Worm (Caenorhabditis elegans) whole organism, young adult: ENCODE data around the gene nspb-11.

ENCODE experiments used
- B0336.3 ChIP-seq: fragments of 200-800 bp; sonication (Bioruptor generic); IDR thresholded peaks from 2 replicates; pipeline ENCODE4 v1.3.6; 2022; ENCODE audit warnings: missing genetic modification characterization, missing compliant biosample characterization
- C17E4.6 ChIP-seq: fragments of 200-800 bp; sonication (Bioruptor generic); IDR thresholded peaks from 2 replicates; pipeline ENCODE4 v1.3.6; 2022; ENCODE audit warnings: missing genetic modification reagents, missing genetic modification characterization, missing compliant biosample characterization
- F33H1.4 ChIP-seq: fragments of 200-800 bp; sonication (Bioruptor generic); IDR thresholded peaks from 2 replicates; pipeline ENCODE4 v1.3.6; 2022; ENCODE audit warnings: missing genetic modification reagents, missing genetic modification characterization, missing compliant biosample characterization
- F49E8.2 ChIP-seq: sonication (generic microtip); optimal IDR thresholded peaks from 3 replicates; lab custom pipeline; 2017; ENCODE audit warnings: missing genetic modification characterization, mild to moderate bottlenecking, missing compliant biosample characterization, antibody characterized with exemption, moderate library complexity; ENCODE audit not compliant: insufficient read depth
- F57C9.4 ChIP-seq: sonication (generic microtip); optimal IDR thresholded peaks from 2 replicates; lab custom pipeline; 2017; ENCODE audit warnings: mild to moderate bottlenecking, missing genetic modification characterization, missing compliant biosample characterization
- K12H6.12 ChIP-seq: fragments of 200-800 bp; sonication (Bioruptor generic); optimal IDR thresholded peaks from 2 replicates; lab custom pipeline; 2018; ENCODE audit warnings: mild to moderate bottlenecking, missing genetic modification characterization, missing compliant biosample characterization
- Y56A3A.18 ChIP-seq: fragments of 200-800 bp; sonication (Bioruptor generic); IDR thresholded peaks from 2 replicates; pipeline ENCODE4 v1.3.6; 2022; ENCODE audit warnings: missing genetic modification reagents, missing genetic modification characterization, missing compliant biosample characterization
- Y95B8A.8 ChIP-seq: fragments of 200-800 bp; sonication (Bioruptor generic); IDR thresholded peaks from 2 replicates; pipeline ENCODE4 v1.3.6; 2022; ENCODE audit warnings: missing genetic modification reagents, missing genetic modification characterization, missing compliant biosample characterization
- ZK185.1 ChIP-seq: sonication (generic microtip); optimal IDR thresholded peaks from 2 replicates; lab custom pipeline; 2016; ENCODE audit warnings: mild to moderate bottlenecking, missing genetic modification characterization, missing compliant biosample characterization; ENCODE audit not compliant: poor library complexity, severe bottlenecking
- akir-1 ChIP-seq: fragments of 200-800 bp; sonication (Bioruptor generic); optimal IDR thresholded peaks from 2 replicates; lab custom pipeline; 2018; ENCODE audit warnings: mild to moderate bottlenecking, missing genetic modification characterization, moderate library complexity, missing compliant biosample characterization
- ama-1 ChIP-seq, 3 experiments: fragments of 150-350 bp in 1 of 3; sonication (generic microtip) in 2 of 3; optimal IDR thresholded peaks; 2 replicates each; lab custom pipeline; 2014 to 2018; ENCODE audit warnings: missing biosample characterization in 2 of 3, missing genetic modification characterization in 2 of 3, missing genetic modification reagents in 2 of 3
- attf-3 ChIP-seq: fragments of 200-800 bp; sonication (Bioruptor generic); conservative IDR thresholded peaks from 2 replicates; pipeline ENCODE4 v1.3.6; 2022; ENCODE audit warnings: missing genetic modification reagents, missing genetic modification characterization, missing compliant biosample characterization
- bed-1 ChIP-seq: fragments of 200-800 bp; sonication (Bioruptor generic); IDR thresholded peaks from 2 replicates; pipeline ENCODE4 v1.3.6; 2022; ENCODE audit warnings: missing genetic modification reagents, missing genetic modification characterization, missing compliant biosample characterization
- bed-2 ChIP-seq: fragments of 200-800 bp; sonication (Bioruptor generic); IDR thresholded peaks from 2 replicates; pipeline ENCODE4 v1.3.6; 2022; ENCODE audit warnings: missing genetic modification reagents, missing genetic modification characterization, missing compliant biosample characterization
- ccch-3 ChIP-seq: fragments of 200-800 bp; sonication (Bioruptor generic); optimal IDR thresholded peaks from 2 replicates; lab custom pipeline; 2018; ENCODE audit warnings: mild to moderate bottlenecking, missing genetic modification characterization, missing compliant biosample characterization
- cebp-1 ChIP-seq, 2 experiments: fragments of 200-800 bp in 1 of 2; sonication (Bioruptor generic) in 1 of 2; sonication (generic microtip) in 1 of 2; IDR thresholded peaks in 1 of 2; optimal IDR thresholded peaks in 1 of 2; 2 replicates each; pipeline versions ENCODE4 v1.3.6 to Lab custom; 2017 to 2022; ENCODE audit warnings: missing compliant biosample characterization in 2 of 2, missing genetic modification characterization in 2 of 2, mild to moderate bottlenecking in 1 of 2, missing genetic modification reagents in 1 of 2, moderate library complexity in 1 of 2
- cebp-2 ChIP-seq: fragments of 200-800 bp; sonication (Bioruptor generic); IDR thresholded peaks from 2 replicates; pipeline ENCODE4 v1.3.6; 2022; ENCODE audit warnings: missing genetic modification characterization, missing compliant biosample characterization
- ceh-27 ChIP-seq: fragments of 200-800 bp; sonication (Bioruptor generic); optimal IDR thresholded peaks from 2 replicates; lab custom pipeline; 2018; ENCODE audit warnings: mild to moderate bottlenecking, missing genetic modification characterization, moderate library complexity, missing compliant biosample characterization
- ceh-40 ChIP-seq: fragments of 200-800 bp; sonication (Bioruptor generic); IDR thresholded peaks from 2 replicates; pipeline ENCODE4 v1.3.6; 2022; ENCODE audit warnings: missing genetic modification characterization, missing compliant biosample characterization
- dpl-1 ChIP-seq: fragments of 150-350 bp; optimal IDR thresholded peaks from 2 replicates; lab custom pipeline; 2014; ENCODE audit warnings: missing biosample characterization, missing genetic modification reagents, missing genetic modification characterization
- efl-1 ChIP-seq: fragments of 150-350 bp; optimal IDR thresholded peaks from 2 replicates; lab custom pipeline; 2014; ENCODE audit warnings: missing biosample characterization, missing genetic modification reagents, missing genetic modification characterization
- egl-18 ChIP-seq: fragments of 200-800 bp; sonication (Bioruptor generic); IDR thresholded peaks from 2 replicates; pipeline ENCODE4 v1.3.6; 2022; ENCODE audit warnings: missing genetic modification reagents, missing genetic modification characterization, missing compliant biosample characterization
- him-1 ChIP-seq: sonication (generic microtip); optimal IDR thresholded peaks from 2 replicates; lab custom pipeline; 2016; ENCODE audit warnings: missing genotype, missing genetic modification reagents, missing genetic modification characterization, missing compliant biosample characterization
- hmg-1.2 ChIP-seq: fragments of 200-800 bp; sonication (Bioruptor generic); IDR thresholded peaks from 2 replicates; pipeline ENCODE4 v1.3.6; 2022; ENCODE audit warnings: missing genetic modification reagents, missing genetic modification characterization, missing compliant biosample characterization
- hmg-20 ChIP-seq: fragments of 200-800 bp; sonication (Bioruptor generic); IDR thresholded peaks from 2 replicates; pipeline ENCODE4 v1.3.6; 2022; ENCODE audit warnings: missing genetic modification reagents, missing genetic modification characterization, missing compliant biosample characterization
- hsf-1 ChIP-seq: fragments of 200-800 bp; sonication (Bioruptor generic); IDR thresholded peaks from 2 replicates; pipeline ENCODE4 v1.3.6; 2022; ENCODE audit warnings: missing genetic modification reagents, missing genetic modification characterization, missing compliant biosample characterization
- lin-54 ChIP-seq: fragments of 200-800 bp; sonication (Bioruptor generic); optimal IDR thresholded peaks from 2 replicates; lab custom pipeline; 2018; ENCODE audit warnings: mild to moderate bottlenecking, missing genetic modification characterization, missing compliant biosample characterization
- lsy-27 ChIP-seq: sonication (generic microtip); optimal IDR thresholded peaks from 2 replicates; lab custom pipeline; 2017; ENCODE audit warnings: missing genetic modification characterization, mild to moderate bottlenecking, missing compliant biosample characterization, antibody characterized with exemption, missing genotype, borderline replicate concordance; ENCODE audit not compliant: insufficient read depth
- madf-6 ChIP-seq: fragments of 200-800 bp; sonication (Bioruptor generic); IDR thresholded peaks from 2 replicates; pipeline ENCODE4 v1.3.6; 2022; ENCODE audit warnings: missing genetic modification reagents, missing genetic modification characterization, missing compliant biosample characterization
- madf-8 ChIP-seq: fragments of 200-800 bp; sonication (Bioruptor generic); conservative IDR thresholded peaks from 2 replicates; pipeline ENCODE4 v1.3.6; 2022; ENCODE audit warnings: missing genetic modification reagents, missing genetic modification characterization, missing compliant biosample characterization
- mcd-1 ChIP-seq: fragments of 200-800 bp; sonication (Bioruptor generic); IDR thresholded peaks from 2 replicates; pipeline ENCODE4 v1.3.6; 2022; ENCODE audit warnings: missing genetic modification reagents, missing genetic modification characterization, missing compliant biosample characterization
- mxl-1 ChIP-seq: sonication (generic microtip); optimal IDR thresholded peaks from 2 replicates; lab custom pipeline; 2016; ENCODE audit warnings: missing genetic modification characterization, missing compliant biosample characterization
- nfya-1 ChIP-seq: sonication (generic microtip); optimal IDR thresholded peaks from 2 replicates; lab custom pipeline; 2017; ENCODE audit warnings: antibody characterized with exemption, missing compliant biosample characterization, missing genetic modification characterization, borderline replicate concordance; ENCODE audit not compliant: insufficient read depth
- nfya-2 ChIP-seq: fragments of 200-800 bp; sonication (Bioruptor generic); IDR thresholded peaks from 2 replicates; pipeline ENCODE4 v1.3.6; 2022; ENCODE audit warnings: missing genetic modification reagents, missing genetic modification characterization, missing compliant biosample characterization
- nhr-120 ChIP-seq: fragments of 200-800 bp; sonication (Bioruptor generic); IDR thresholded peaks from 2 replicates; pipeline ENCODE4 v1.3.6; 2022; ENCODE audit warnings: missing genetic modification characterization, missing compliant biosample characterization
- nhr-80 ChIP-seq: sonication (generic microtip); optimal IDR thresholded peaks from 2 replicates; lab custom pipeline; 2016; ENCODE audit warnings: missing genetic modification characterization, missing compliant biosample characterization
- rec-8 ChIP-seq, 2 experiments: sonication (generic microtip); optimal IDR thresholded peaks; 2 replicates each; lab custom pipeline; 2016; ENCODE audit warnings: mild to moderate bottlenecking in 2 of 2, missing genetic modification characterization in 2 of 2, missing genetic modification reagents in 2 of 2, missing genotype in 2 of 2, missing biosample characterization in 1 of 2, missing compliant biosample characterization in 1 of 2, moderate library complexity in 1 of 2
- repo-1 ChIP-seq: sonication (generic microtip); optimal IDR thresholded peaks from 2 replicates; lab custom pipeline; 2017; ENCODE audit warnings: mild to moderate bottlenecking, missing genetic modification characterization, missing compliant biosample characterization
- sdz-38 ChIP-seq: sonication (generic microtip); optimal IDR thresholded peaks from 2 replicates; lab custom pipeline; 2016; ENCODE audit warnings: missing genotype, missing genetic modification characterization, missing compliant biosample characterization
- snpc-1.3 ChIP-seq: sonication (generic microtip); optimal IDR thresholded peaks from 2 replicates; lab custom pipeline; 2017; ENCODE audit warnings: missing genetic modification characterization, mild to moderate bottlenecking, missing compliant biosample characterization, antibody characterized with exemption, moderate library complexity, missing genotype, missing genetic modification reagents; ENCODE audit not compliant: insufficient read depth
- snpc-3.4 ChIP-seq: sonication (generic microtip); optimal IDR thresholded peaks from 2 replicates; lab custom pipeline; 2017; ENCODE audit warnings: missing genetic modification characterization, mild to moderate bottlenecking, missing compliant biosample characterization, antibody characterized with exemption, moderate library complexity, missing genotype, missing genetic modification reagents
- tbx-9 ChIP-seq: sonication (generic microtip); optimal IDR thresholded peaks from 2 replicates; lab custom pipeline; 2016; ENCODE audit warnings: borderline replicate concordance, missing genetic modification characterization, inconsistent platforms, missing compliant biosample characterization
- zfh-2 ChIP-seq: fragments of 200-800 bp; sonication (Bioruptor generic); conservative IDR thresholded peaks from 2 replicates; pipeline ENCODE4 v1.3.6; 2022; ENCODE audit warnings: missing genetic modification reagents, missing genetic modification characterization, missing compliant biosample characterization
- zim-3 ChIP-seq: sonication (generic microtip); optimal IDR thresholded peaks from 2 replicates; lab custom pipeline; 2017; ENCODE audit warnings: mild to moderate bottlenecking, missing genetic modification characterization, moderate library complexity, missing compliant biosample characterization
- ztf-25 ChIP-seq: fragments of 200-800 bp; sonication (Bioruptor generic); IDR thresholded peaks from 2 replicates; pipeline ENCODE4 v1.3.6; 2022; ENCODE audit warnings: missing genetic modification reagents, missing genetic modification characterization, missing compliant biosample characterization
- ztf-26 ChIP-seq: sonication (generic microtip); optimal IDR thresholded peaks from 2 replicates; lab custom pipeline; 2017; ENCODE audit warnings: missing genetic modification characterization, missing compliant biosample characterization
- ztf-28 ChIP-seq: fragments of 200-800 bp; sonication (Bioruptor generic); IDR thresholded peaks from 2 replicates; pipeline ENCODE4 v1.3.6; 2022; ENCODE audit warnings: missing genetic modification reagents, missing genetic modification characterization, missing compliant biosample characterization

The nspb-11 gene

ce11 chrII:12923225-12923624 is 16.1 kb downstream of the nspb-11 start:
- TF ChIP-seq ceh-40 (GFP tag; lab: Robert Waterston, UW) (no peak), cebp-1 (GFP tag; IDR thresholded peaks at IDR 0.05; lab: Robert Waterston, UW) (no peak), cebp-1 (tag; optimal IDR thresholded peaks at IDR 0.05; lab: Kevin White, UChicago) (no peak), dpl-1 (GFP tag; lab: Kevin White, UChicago) (no peak), hmg-20 (GFP tag; lab: Robert Waterston, UW) (no peak), snpc-3.4 (tag; lab: Kevin White, UChicago) (peak; percentile 24), zim-3 (no peak), efl-1 (no peak), snpc-1.3 (tag; lab: Kevin White, UChicago) (no peak), B0336.3 (GFP tag; lab: Robert Waterston, UW) (no peak), zfh-2 (no peak), ceh-27 (GFP tag; lab: Kevin White, UChicago) (no peak), hmg-1.2 (GFP tag; lab: Robert Waterston, UW) (no peak), C17E4.6 (GFP tag; lab: Robert Waterston, UW) (no peak), ztf-28 (GFP tag; lab: Robert Waterston, UW) (no peak), mcd-1 (GFP tag; lab: Robert Waterston, UW) (no peak), lin-54 (GFP tag; lab: Kevin White, UChicago) (peak; percentile 30), ztf-25 (GFP tag; lab: Robert Waterston, UW) (0 out of 2 replicates have a peak, but pooled peaks have one; percentile 11), tbx-9 (tag; lab: Kevin White, UChicago) (no peak), nhr-80 (tag; lab: Kevin White, UChicago) (no peak), madf-6 (GFP tag; lab: Robert Waterston, UW) (peak; percentile 69), attf-3 (GFP tag; lab: Robert Waterston, UW) (no peak), rec-8 (tag; optimal IDR thresholded peaks at IDR 0.05; lab: Kevin White, UChicago) (peak in 1 of 2 experiments; percentile 45), ztf-26 (tag; lab: Kevin White, UChicago) (no peak), mxl-1 (no peak), cebp-2 (GFP tag; lab: Robert Waterston, UW) (0 out of 2 replicates have a peak, but pooled peaks have one; percentile 79), Y56A3A.18 (GFP tag; lab: Robert Waterston, UW) (no peak), ama-1 (optimal IDR thresholded peaks at IDR 0.05; lab: Kevin White, UChicago) (no peak), ama-1 (GFP tag; optimal IDR thresholded peaks at IDR 0.05; lab: Kevin White, UChicago) (peak in 1 of 2 experiments; percentile 91), F57C9.4 (tag; lab: Kevin White, UChicago) (no peak), madf-8 (no peak), F49E8.2 (tag; lab: Kevin White, UChicago) (peak; percentile 78), Y95B8A.8 (no peak), sdz-38 (no peak), ccch-3 (GFP tag; lab: Kevin White, UChicago) (no peak), lsy-27 (tag; lab: Kevin White, UChicago) (no peak), repo-1 (tag; lab: Kevin White, UChicago) (peak; percentile 47), K12H6.12 (tag; lab: Kevin White, UChicago) (no peak), him-1 (peak; percentile 46), bed-2 (no peak), F33H1.4 (GFP tag; lab: Robert Waterston, UW) (0 out of 2 replicates have a peak, but pooled peaks have one; percentile 29), ZK185.1 (no peak), nfya-1 (no peak), bed-1 (no peak), nhr-120 (no peak), hsf-1 (peak; percentile 69), egl-18 (GFP tag; lab: Robert Waterston, UW) (no peak), akir-1 (no peak), nfya-2 (GFP tag; lab: Robert Waterston, UW) (0 out of 2 replicates have a peak, but pooled peaks have one; percentile 12)
